Worm (Caenorhabditis elegans) whole organism, L1 larva: ENCODE measurements around the gene Y111B2A.12.

Source experiments
- C16A3.4 ChIP-seq: fragments of 150-350 bp; optimal IDR thresholded peaks from 2 replicates; lab custom pipeline; 2014; ENCODE audit warnings: missing biosample characterization, missing genetic modification characterization
- C34B4.2 ChIP-seq: sonication (generic microtip); optimal IDR thresholded peaks from 2 replicates; lab custom pipeline; 2017; ENCODE audit warnings: mild to moderate bottlenecking, missing genetic modification characterization, missing compliant biosample characterization
- Y116A8C.19 ChIP-seq: sonication (generic microtip); optimal IDR thresholded peaks from 2 replicates; lab custom pipeline; 2016; ENCODE audit warnings: missing compliant biosample characterization, missing genetic modification characterization, borderline replicate concordance
- aha-1 ChIP-seq: fragments of 150-350 bp; optimal IDR thresholded peaks from 2 replicates; lab custom pipeline; 2014; ENCODE audit warnings: missing biosample characterization, missing genetic modification characterization
- alr-1 ChIP-seq: fragments of 200-800 bp; sonication (Bioruptor generic); optimal IDR thresholded peaks from 2 replicates; lab custom pipeline; 2018; ENCODE audit warnings: borderline replicate concordance, mild to moderate bottlenecking, missing genetic modification characterization, missing compliant biosample characterization
- aly-2 ChIP-seq: fragments of 150-350 bp; optimal IDR thresholded peaks from 2 replicates; lab custom pipeline; 2014; ENCODE audit warnings: missing biosample characterization, missing genetic modification characterization
- blmp-1 ChIP-seq: fragments of 150-350 bp; optimal IDR thresholded peaks from 2 replicates; lab custom pipeline; 2014; ENCODE audit warnings: missing biosample characterization, missing genetic modification characterization
- ceh-8 ChIP-seq: fragments of 200-800 bp; sonication (Bioruptor generic); optimal IDR thresholded peaks from 2 replicates; lab custom pipeline; 2018; ENCODE audit warnings: mild to moderate bottlenecking, missing genetic modification characterization, moderate library complexity, missing compliant biosample characterization
- ceh-82 ChIP-seq, 3 experiments: fragments of 150-350 bp in 1 of 3; sonication (generic microtip) in 2 of 3; optimal IDR thresholded peaks; 2 replicates each; lab custom pipeline; 2014 to 2017; ENCODE audit warnings: missing biosample characterization in 3 of 3, missing genetic modification characterization in 3 of 3
- ceh-88 ChIP-seq: fragments of 200-800 bp; sonication (Bioruptor generic); IDR thresholded peaks from 2 replicates; pipeline ENCODE4 v1.3.6; 2022; ENCODE audit warnings: missing genetic modification characterization, missing compliant biosample characterization
- ceh-90 ChIP-seq: sonication (generic microtip); optimal IDR thresholded peaks from 2 replicates; lab custom pipeline; 2016; ENCODE audit warnings: missing genetic modification characterization, missing compliant biosample characterization
- ces-1 ChIP-seq: fragments of 150-350 bp; optimal IDR thresholded peaks from 2 replicates; lab custom pipeline; 2014; ENCODE audit warnings: missing biosample characterization, missing genetic modification reagents, missing genetic modification characterization
- dpl-1 ChIP-seq, 3 experiments: fragments of 150-350 bp in 2 of 3; sonication (generic microtip) in 1 of 3; optimal IDR thresholded peaks; 2 replicates each; lab custom pipeline; 2014 to 2017; ENCODE audit warnings: missing biosample characterization in 3 of 3, missing genetic modification characterization in 3 of 3, missing genetic modification reagents in 3 of 3
- dsc-1 ChIP-seq: sonication (generic microtip); optimal IDR thresholded peaks from 2 replicates; lab custom pipeline; 2016; ENCODE audit warnings: mild to moderate bottlenecking, missing genetic modification characterization, missing compliant biosample characterization
- efl-3 ChIP-seq: fragments of 200-800 bp; sonication (Bioruptor generic); optimal IDR thresholded peaks from 2 replicates; lab custom pipeline; 2018; ENCODE audit warnings: mild to moderate bottlenecking, missing genetic modification characterization, missing compliant biosample characterization
- grh-1 ChIP-seq: fragments of 200-800 bp; sonication (Bioruptor generic); IDR thresholded peaks from 2 replicates; pipeline ENCODE4 v1.3.6; 2022; ENCODE audit warnings: missing genetic modification reagents, missing genetic modification characterization, missing compliant biosample characterization
- hlh-17 ChIP-seq: fragments of 200-800 bp; sonication (Bioruptor generic); optimal IDR thresholded peaks from 2 replicates; lab custom pipeline; 2018; ENCODE audit warnings: missing genetic modification characterization, mild to moderate bottlenecking, missing compliant biosample characterization, moderate library complexity, borderline replicate concordance
- hlh-4 ChIP-seq: sonication (generic microtip); optimal IDR thresholded peaks from 2 replicates; lab custom pipeline; 2016; ENCODE audit warnings: mild to moderate bottlenecking, missing genetic modification characterization, missing compliant biosample characterization
- irx-1 ChIP-seq: sonication (generic microtip); optimal IDR thresholded peaks from 2 replicates; lab custom pipeline; 2016; ENCODE audit warnings: missing genetic modification characterization, missing compliant biosample characterization
- jun-1 ChIP-seq: fragments of 150-350 bp; optimal IDR thresholded peaks from 2 replicates; lab custom pipeline; 2014; ENCODE audit warnings: missing biosample characterization, missing genetic modification reagents, missing genetic modification characterization
- lin-13 ChIP-seq: fragments of 150-350 bp; optimal IDR thresholded peaks from 2 replicates; lab custom pipeline; 2014; ENCODE audit warnings: missing biosample characterization, missing genetic modification reagents, missing genetic modification characterization
- lin-14 ChIP-seq: fragments of 200-800 bp; sonication (Bioruptor generic); optimal IDR thresholded peaks from 2 replicates; lab custom pipeline; 2018; ENCODE audit warnings: mild to moderate bottlenecking, missing genetic modification characterization, moderate library complexity, missing compliant biosample characterization
- lin-15B ChIP-seq: fragments of 150-350 bp; sonication (generic microtip); optimal IDR thresholded peaks from 3 replicates; lab custom pipeline; 2014; ENCODE audit warnings: missing biosample characterization, missing genetic modification characterization
- lin-35 ChIP-seq, 2 experiments: fragments of 150-350 bp; optimal IDR thresholded peaks; 2 replicates each; lab custom pipeline; 2014; ENCODE audit warnings: missing biosample characterization in 2 of 2, missing genetic modification characterization in 2 of 2, missing genetic modification reagents in 2 of 2
- lin-39 ChIP-seq: fragments of 150-350 bp; optimal IDR thresholded peaks from 2 replicates; lab custom pipeline; 2014; ENCODE audit warnings: missing biosample characterization, missing genetic modification reagents, missing genetic modification characterization
- mdl-1 ChIP-seq, 2 experiments: fragments of 150-350 bp; optimal IDR thresholded peaks; 2 replicates each; lab custom pipeline; 2014 to 2017; ENCODE audit warnings: missing biosample characterization in 2 of 2, missing genetic modification characterization in 2 of 2, inconsistent platforms in 1 of 2
- nhr-11 ChIP-seq: fragments of 150-350 bp; optimal IDR thresholded peaks from 2 replicates; lab custom pipeline; 2014; ENCODE audit warnings: missing biosample characterization, missing genetic modification characterization
- nhr-12 ChIP-seq: sonication (generic microtip); optimal IDR thresholded peaks from 2 replicates; lab custom pipeline; 2017; ENCODE audit warnings: missing biosample characterization, missing genetic modification characterization
- nhr-20 ChIP-seq: sonication (generic microtip); optimal IDR thresholded peaks from 2 replicates; lab custom pipeline; 2016; ENCODE audit warnings: mild to moderate bottlenecking, missing genetic modification characterization, missing compliant biosample characterization
- nhr-237 ChIP-seq: fragments of 150-350 bp; optimal IDR thresholded peaks from 2 replicates; lab custom pipeline; 2014; ENCODE audit warnings: missing biosample characterization, missing genetic modification characterization
- nhr-28 ChIP-seq: fragments of 150-350 bp; optimal IDR thresholded peaks from 2 replicates; lab custom pipeline; 2014; ENCODE audit warnings: missing biosample characterization, missing genetic modification characterization
- nhr-47 ChIP-seq: sonication (generic microtip); optimal IDR thresholded peaks from 2 replicates; lab custom pipeline; 2016; ENCODE audit warnings: mild to moderate bottlenecking, missing genetic modification characterization, moderate library complexity, missing compliant biosample characterization
- nhr-71 ChIP-seq: sonication (generic microtip); optimal IDR thresholded peaks from 2 replicates; lab custom pipeline; 2016; ENCODE audit warnings: mild to moderate bottlenecking, missing genetic modification characterization, moderate library complexity, missing compliant biosample characterization
- nhr-76 ChIP-seq: sonication (generic microtip); optimal IDR thresholded peaks from 2 replicates; lab custom pipeline; 2017; ENCODE audit warnings: missing biosample characterization, missing genetic modification characterization
- nhr-77 ChIP-seq: fragments of 150-350 bp; optimal IDR thresholded peaks from 2 replicates; lab custom pipeline; 2014; ENCODE audit warnings: missing biosample characterization, missing genetic modification characterization
- nhr-84 ChIP-seq: sonication (generic microtip); optimal IDR thresholded peaks from 2 replicates; lab custom pipeline; 2017; ENCODE audit warnings: missing biosample characterization, missing genetic modification characterization
- nhr-85 ChIP-seq: sonication (generic microtip); peaks from one replicate; lab custom pipeline; 2016; ENCODE audit warnings: missing genetic modification characterization, inconsistent platforms, missing compliant biosample characterization
- nhr-90 ChIP-seq: sonication (generic microtip); optimal IDR thresholded peaks from 2 replicates; lab custom pipeline; 2016; ENCODE audit warnings: mild to moderate bottlenecking, missing genetic modification characterization, missing compliant biosample characterization; ENCODE audit not compliant: poor library complexity
- pag-3 ChIP-seq: sonication (generic microtip); optimal IDR thresholded peaks from 2 replicates; lab custom pipeline; 2017; ENCODE audit warnings: missing genetic modification characterization, mild to moderate bottlenecking, missing compliant biosample characterization, antibody characterized with exemption, borderline replicate concordance; ENCODE audit not compliant: insufficient read depth
- pax-3 ChIP-seq: fragments of 200-800 bp; sonication (Bioruptor generic); optimal IDR thresholded peaks from 2 replicates; lab custom pipeline; 2018; ENCODE audit warnings: mild to moderate bottlenecking, missing genetic modification characterization, moderate library complexity, missing compliant biosample characterization
- pqm-1 ChIP-seq: sonication (generic microtip); optimal IDR thresholded peaks from 3 replicates; lab custom pipeline; 2017; ENCODE audit warnings: missing biosample characterization, missing genetic modification characterization
- rnt-1 ChIP-seq: sonication (generic microtip); optimal IDR thresholded peaks from 2 replicates; lab custom pipeline; 2016; ENCODE audit warnings: mild to moderate bottlenecking, missing genetic modification characterization, moderate library complexity, missing compliant biosample characterization
- skn-1 ChIP-seq: fragments of 150-350 bp; optimal IDR thresholded peaks from 2 replicates; lab custom pipeline; 2014; ENCODE audit warnings: missing biosample characterization, missing genetic modification characterization
- snu-23 ChIP-seq: sonication (generic microtip); optimal IDR thresholded peaks from 2 replicates; lab custom pipeline; 2016; ENCODE audit warnings: missing genetic modification characterization, missing compliant biosample characterization
- sox-4 ChIP-seq: sonication (generic microtip); optimal IDR thresholded peaks from 2 replicates; lab custom pipeline; 2016; ENCODE audit warnings: missing genetic modification characterization, missing compliant biosample characterization
- sptf-1 ChIP-seq: fragments of 150-350 bp; optimal IDR thresholded peaks from 2 replicates; lab custom pipeline; 2014; ENCODE audit warnings: missing biosample characterization, missing genetic modification characterization
- tbx-2 ChIP-seq: sonication (generic microtip); optimal IDR thresholded peaks from 2 replicates; lab custom pipeline; 2016; ENCODE audit warnings: missing genetic modification characterization, missing compliant biosample characterization
- tlp-1 ChIP-seq: fragments of 150-350 bp; optimal IDR thresholded peaks from 2 replicates; lab custom pipeline; 2014; ENCODE audit warnings: missing biosample characterization, missing genetic modification characterization
- unc-130 ChIP-seq: fragments of 150-350 bp; optimal IDR thresholded peaks from 2 replicates; lab custom pipeline; 2017; ENCODE audit warnings: missing biosample characterization, missing genetic modification characterization, inconsistent platforms
- vab-15 ChIP-seq: sonication (generic microtip); optimal IDR thresholded peaks from 2 replicates; lab custom pipeline; 2017; ENCODE audit warnings: missing genotype, mild to moderate bottlenecking, missing genetic modification characterization, missing compliant biosample characterization
- zag-1 ChIP-seq: fragments of 150-350 bp; optimal IDR thresholded peaks from 2 replicates; lab custom pipeline; 2014; ENCODE audit warnings: missing biosample characterization, missing genetic modification characterization
- zip-4 ChIP-seq: fragments of 200-800 bp; sonication (Bioruptor generic); optimal IDR thresholded peaks from 2 replicates; lab custom pipeline; 2018; ENCODE audit warnings: mild to moderate bottlenecking, missing genetic modification characterization, moderate library complexity, missing compliant biosample characterization

The Y111B2A.12 gene

DNA sequence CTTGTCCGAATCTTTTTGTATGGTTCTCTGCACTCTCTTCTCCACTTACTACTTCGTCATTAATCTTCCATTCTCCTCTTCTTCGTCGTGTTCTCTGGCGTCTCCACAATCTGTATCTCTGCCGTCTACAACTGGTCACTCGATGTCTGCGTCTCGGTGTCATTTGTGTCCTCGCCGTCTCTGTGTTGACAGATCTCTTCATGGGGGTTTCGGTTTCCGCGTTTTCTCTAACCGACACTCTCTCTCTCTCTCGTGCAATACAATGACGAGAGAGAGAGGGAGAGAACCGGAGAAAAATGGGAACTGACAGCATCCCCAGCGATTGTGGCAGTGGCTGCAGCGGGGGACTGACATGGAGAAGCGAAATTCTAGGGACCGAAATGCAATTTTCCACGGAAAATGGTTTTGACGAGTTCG is 3.4 kb downstream of the Y111B2A.12 start (continued):
- TF ChIP-seq efl-3 (GFP tag; lab: Kevin White, UChicago), result peak; percentile 93
- peak; percentile 100 for TF ChIP-seq nhr-85
- peak; percentile 99 for TF ChIP-seq nhr-237 (tag; lab: Kevin White, UChicago)
- peak; percentile 99 for TF ChIP-seq dsc-1 (tag; lab: Kevin White, UChicago)
- peak; percentile 99 for TF ChIP-seq grh-1 (GFP tag; lab: Robert Waterston, UW)
- TF ChIP-seq blmp-1, result peak; percentile 95
- TF ChIP-seq nhr-77 (tag; lab: Kevin White, UChicago), result peak; percentile 98
- peak; percentile 97 for TF ChIP-seq skn-1
- peak; percentile 14 for TF ChIP-seq nhr-28 (tag; lab: Kevin White, UChicago)
- TF ChIP-seq ceh-8, result peak; percentile 94
- TF ChIP-seq nhr-76 (tag; lab: Kevin White, UChicago), result peak; percentile 84
- TF ChIP-seq sox-4 (tag; lab: Kevin White, UChicago), result peak; percentile 95
- TF ChIP-seq nhr-90 (tag; lab: Kevin White, UChicago), result peak; percentile 99
- no peak for TF ChIP-seq sptf-1 (tag; lab: Kevin White, UChicago)
- TF ChIP-seq jun-1 (tag; lab: Kevin White, UChicago), result peak; percentile 99
- peak; percentile 73 for TF ChIP-seq pqm-1 (tag; lab: Kevin White, UChicago)
- TF ChIP-seq nhr-71 (tag; lab: Kevin White, UChicago), result peak; percentile 100
- peak; percentile 19 for TF ChIP-seq nhr-12 (tag; lab: Kevin White, UChicago)
- peak; percentile 98 for TF ChIP-seq C16A3.4 (tag; lab: Kevin White, UChicago)
- peak; percentile 97 for TF ChIP-seq pax-3 (tag; lab: Kevin White, UChicago)
- peak; percentile 100 for TF ChIP-seq nhr-47 (tag; lab: Kevin White, UChicago)
- TF ChIP-seq vab-15 (tag; lab: Kevin White, UChicago), result peak; percentile 47
- TF ChIP-seq mdl-1 (tag; optimal IDR thresholded peaks at IDR 0.05; lab: Kevin White, UChicago), result peak; percentile 92 to 99
- peak; percentile 97 for TF ChIP-seq nhr-11
- TF ChIP-seq alr-1 (tag; lab: Kevin White, UChicago), result no peak
- TF ChIP-seq tbx-2, result peak; percentile 100
- no peak for TF ChIP-seq ces-1 (GFP tag; lab: Kevin White, UChicago)
- peak; percentile 96 for TF ChIP-seq rnt-1 (tag; lab: Kevin White, UChicago)
- TF ChIP-seq unc-130 (tag; lab: Kevin White, UChicago), result peak; percentile 91
- peak; percentile 91 for TF ChIP-seq ceh-88 (GFP tag; lab: Robert Waterston, UW)
- TF ChIP-seq nhr-84 (tag; lab: Kevin White, UChicago), result peak; percentile 21
- peak; percentile 73 for TF ChIP-seq aha-1 (tag; lab: Kevin White, UChicago)
- peak; percentile 99 for TF ChIP-seq snu-23 (GFP tag; lab: Kevin White, UChicago)
- TF ChIP-seq aly-2 (tag; lab: Kevin White, UChicago), result peak; percentile 95
- peak; percentile 53 for TF ChIP-seq lin-15B
- TF ChIP-seq dpl-1 (GFP tag; optimal IDR thresholded peaks at IDR 0.05; lab: Kevin White, UChicago), result peak; percentile 80 to 86 (median 81)
- no peak for TF ChIP-seq hlh-17 (GFP tag; lab: Kevin White, UChicago)
- peak; percentile 13 for TF ChIP-seq Y116A8C.19 (tag; lab: Kevin White, UChicago)
- peak; percentile 86 to 93 for TF ChIP-seq lin-35 (GFP tag; optimal IDR thresholded peaks at IDR 0.05; lab: Kevin White, UChicago)
- TF ChIP-seq C34B4.2 (tag; lab: Kevin White, UChicago), result peak; percentile 73
- TF ChIP-seq irx-1, result peak; percentile 99
- TF ChIP-seq nhr-20 (tag; lab: Kevin White, UChicago), result peak; percentile 100
- TF ChIP-seq ceh-90, result peak; percentile 5
- TF ChIP-seq pag-3 (tag; lab: Kevin White, UChicago), result no peak
- TF ChIP-seq ceh-82 (tag; optimal IDR thresholded peaks at IDR 0.05; lab: Kevin White, UChicago), result peak; percentile 94 to 98 (median 98)
- no peak for TF ChIP-seq hlh-4 (tag; lab: Kevin White, UChicago)
- TF ChIP-seq tlp-1 (tag; lab: Kevin White, UChicago), result no peak
- peak; percentile 100 for TF ChIP-seq lin-14 (GFP tag; lab: Kevin White, UChicago)
- peak; percentile 90 for TF ChIP-seq zip-4 (GFP tag; lab: Kevin White, UChicago)
- TF ChIP-seq lin-39, result peak; percentile 99
- TF ChIP-seq zag-1 (tag; lab: Kevin White, UChicago), result peak; percentile 95
- peak; percentile 99 for TF ChIP-seq lin-13 (GFP tag; lab: Kevin White, UChicago)
